Fruit fly (Drosophila melanogaster) whole organism, embryonic: ENCODE results near the gene PH4alphaEFB.

ENCODE experiments used
- CG10267 ChIP-seq: fragments of 200-800 bp; sonication (Bioruptor generic); optimal IDR thresholded peaks from 2 replicates; lab custom pipeline; 2018; ENCODE audit warnings: missing biosample characterization, mild to moderate bottlenecking, missing genetic modification characterization, moderate library complexity
- CG10654 ChIP-seq: fragments of 200-800 bp; sonication (Bioruptor generic); optimal IDR thresholded peaks from 2 replicates; lab custom pipeline; 2016; ENCODE audit warnings: missing biosample characterization, missing genetic modification characterization
- CG10959 ChIP-seq: fragments of 200-800 bp; sonication (Bioruptor generic); IDR thresholded peaks from 2 replicates; pipeline ENCODE4 v1.3.6; 2022; ENCODE audit warnings: missing biosample characterization, missing genetic modification characterization
- CG11560 ChIP-seq: fragments of 200-800 bp; sonication (Bioruptor generic); IDR thresholded peaks from 3 replicates; pipeline ENCODE4 v1.3.6; 2022; ENCODE audit warnings: missing biosample characterization, missing genetic modification characterization
- CG11696 ChIP-seq: fragments of 200-800 bp; sonication (Bioruptor generic); IDR thresholded peaks from 2 replicates; pipeline ENCODE4 v1.3.6; 2022; ENCODE audit warnings: missing biosample characterization, missing genetic modification characterization
- CG12071 ChIP-seq: fragments of 200-800 bp; sonication (Bioruptor generic); optimal IDR thresholded peaks from 3 replicates; lab custom pipeline; 2018; ENCODE audit warnings: missing biosample characterization, mild to moderate bottlenecking, missing genetic modification characterization
- CG17802 ChIP-seq: fragments of 200-800 bp; sonication (Bioruptor generic); optimal IDR thresholded peaks from 2 replicates; lab custom pipeline; 2018; ENCODE audit warnings: missing biosample characterization, mild to moderate bottlenecking, missing genetic modification characterization, moderate library complexity
- CG2120 ChIP-seq: fragments of 200-800 bp; sonication (Bioruptor generic); optimal IDR thresholded peaks from 3 replicates; lab custom pipeline; 2016; ENCODE audit warnings: missing biosample characterization, missing genetic modification characterization
- CG30020 ChIP-seq: fragments of 200-800 bp; optimal IDR thresholded peaks from 2 replicates; lab custom pipeline; 2019; ENCODE audit warnings: missing biosample characterization, mild to moderate bottlenecking, missing genetic modification characterization, moderate library complexity
- CG30431 ChIP-seq: fragments of 200-800 bp; sonication (Bioruptor generic); optimal IDR thresholded peaks from 2 replicates; lab custom pipeline; 2017; ENCODE audit warnings: missing biosample characterization, missing genetic modification characterization
- CG4360 ChIP-seq: fragments of 200-800 bp; sonication (Bioruptor generic); IDR thresholded peaks from 2 replicates; pipeline ENCODE4 v1.3.6; 2022; ENCODE audit warnings: missing biosample characterization, missing genetic modification characterization
- CG4854 ChIP-seq: fragments of 200-800 bp; sonication (Bioruptor generic); optimal IDR thresholded peaks from 2 replicates; lab custom pipeline; 2016; ENCODE audit warnings: missing biosample characterization, missing genetic modification characterization, inconsistent platforms
- CG7987 ChIP-seq: fragments of 200-800 bp; sonication (Bioruptor generic); optimal IDR thresholded peaks from 2 replicates; lab custom pipeline; 2018; ENCODE audit warnings: missing biosample characterization, mild to moderate bottlenecking, missing genetic modification characterization, moderate library complexity
- CG8478 ChIP-seq: fragments of >200 bp; optimal IDR thresholded peaks from 2 replicates; lab custom pipeline; 2018
- CG9797 ChIP-seq: fragments of 200-800 bp; sonication (Bioruptor generic); optimal IDR thresholded peaks from 3 replicates; lab custom pipeline; 2018; ENCODE audit warnings: missing biosample characterization, mild to moderate bottlenecking, missing genetic modification characterization
- CTCF ChIP-seq: fragments of 200-800 bp; sonication (Bioruptor generic); optimal IDR thresholded peaks from 2 replicates; lab custom pipeline; 2017; ENCODE audit warnings: missing biosample characterization, mild to moderate bottlenecking, missing genetic modification characterization, moderate library complexity
- CkIIα-i1 ChIP-seq: fragments of 200-800 bp; sonication (Bioruptor generic); IDR thresholded peaks from 2 replicates; pipeline ENCODE4 v1.3.6; 2022; ENCODE audit warnings: missing biosample characterization, missing genetic modification characterization
- Dfd ChIP-seq, 2 experiments: fragments of >200 bp; optimal IDR thresholded peaks; 2 replicates each; lab custom pipeline; 2017; ENCODE audit warnings: missing biosample characterization in 2 of 2, missing genetic modification characterization in 2 of 2
- Dp ChIP-seq: fragments of 200-800 bp; sonication (Bioruptor generic); optimal IDR thresholded peaks from 2 replicates; lab custom pipeline; 2018; ENCODE audit warnings: missing biosample characterization, mild to moderate bottlenecking, missing genetic modification characterization, moderate library complexity
- E2f2 ChIP-seq: fragments of 200-800 bp; sonication (Bioruptor generic); IDR thresholded peaks from 2 replicates; pipeline ENCODE4 v1.3.6; 2022; ENCODE audit warnings: missing biosample characterization, missing genetic modification characterization
- HHEX ChIP-seq: fragments of 200-800 bp; sonication (Bioruptor generic); optimal IDR thresholded peaks from 3 replicates; lab custom pipeline; 2017; ENCODE audit warnings: missing biosample characterization, mild to moderate bottlenecking, missing genetic modification characterization, missing genetic modification reagents
- HLH4C ChIP-seq: fragments of 200-800 bp; sonication (Bioruptor generic); IDR thresholded peaks from 3 replicates; pipeline ENCODE4 v1.3.6; 2022; ENCODE audit warnings: missing biosample characterization, missing genetic modification characterization; ENCODE audit not compliant: partially characterized antibody
- Hey ChIP-seq: fragments of 200-800 bp; sonication (Bioruptor generic); optimal IDR thresholded peaks from 3 replicates; lab custom pipeline; 2018; ENCODE audit warnings: missing biosample characterization, mild to moderate bottlenecking, missing genetic modification characterization
- MBD-R2 ChIP-seq: fragments of 200-800 bp; sonication (Bioruptor generic); IDR thresholded peaks from 2 replicates; pipeline ENCODE4 v1.3.6; 2022; ENCODE audit warnings: missing biosample characterization, missing genetic modification characterization
- Mad ChIP-seq: fragments of 200-800 bp; sonication (Bioruptor generic); optimal IDR thresholded peaks from 2 replicates; lab custom pipeline; 2016; ENCODE audit warnings: missing biosample characterization, missing genetic modification characterization
- Mrtf ChIP-seq: fragments of 200-800 bp; sonication (Bioruptor generic); IDR thresholded peaks from 3 replicates; pipeline ENCODE4 v1.3.6; 2022; ENCODE audit warnings: missing biosample characterization, missing genetic modification characterization
- Myb ChIP-seq: fragments of 200-800 bp; sonication (Bioruptor generic); optimal IDR thresholded peaks from 2 replicates; lab custom pipeline; 2016; ENCODE audit warnings: missing biosample characterization, missing genetic modification characterization
- Tbp ChIP-seq: fragments of >200 bp; optimal IDR thresholded peaks from 2 replicates; lab custom pipeline; 2018; ENCODE audit warnings: missing biosample characterization, missing genetic modification characterization
- danr ChIP-seq: fragments of 200-800 bp; sonication (Bioruptor generic); IDR thresholded peaks from 2 replicates; pipeline ENCODE4 v1.3.6; 2022; ENCODE audit warnings: missing biosample characterization, missing genetic modification characterization
- eve ChIP-seq, 2 experiments: fragments of >200 bp; optimal IDR thresholded peaks; 2 replicates each; lab custom pipeline; 2017; ENCODE audit warnings: missing biosample characterization in 2 of 2, missing genetic modification characterization in 2 of 2
- fd96Cb ChIP-seq: fragments of 200-800 bp; sonication (Bioruptor generic); optimal IDR thresholded peaks from 2 replicates; lab custom pipeline; 2018; ENCODE audit warnings: missing biosample characterization, mild to moderate bottlenecking, missing genetic modification characterization, moderate library complexity
- gem ChIP-seq: fragments of 200-800 bp; sonication (Bioruptor generic); optimal IDR thresholded peaks from 2 replicates; lab custom pipeline; 2019; ENCODE audit warnings: missing biosample characterization, mild to moderate bottlenecking, missing genetic modification characterization, moderate library complexity
- ham ChIP-seq: fragments of 200-800 bp; sonication (Bioruptor generic); IDR thresholded peaks from 2 replicates; pipeline ENCODE4 v1.3.6; 2022; ENCODE audit warnings: missing biosample characterization, missing genetic modification characterization
- lab ChIP-seq: fragments of 200-800 bp; sonication (Bioruptor generic); optimal IDR thresholded peaks from 3 replicates; lab custom pipeline; 2017; ENCODE audit warnings: missing biosample characterization, missing genetic modification characterization, mild to moderate bottlenecking, moderate library complexity, missing genetic modification reagents
- nau ChIP-seq: fragments of 200-800 bp; sonication (Bioruptor generic); optimal IDR thresholded peaks from 3 replicates; lab custom pipeline; 2017; ENCODE audit warnings: missing biosample characterization, mild to moderate bottlenecking, missing genetic modification characterization, missing genetic modification reagents
- oc ChIP-seq: fragments of 200-800 bp; sonication (Bioruptor generic); optimal IDR thresholded peaks from 2 replicates; lab custom pipeline; 2018; ENCODE audit warnings: missing biosample characterization, mild to moderate bottlenecking, missing genetic modification characterization, moderate library complexity
- onecut ChIP-seq: fragments of 200-800 bp; sonication (Bioruptor generic); IDR thresholded peaks from 2 replicates; pipeline ENCODE4 v1.3.6; 2022; ENCODE audit warnings: missing biosample characterization, missing genetic modification characterization
- pho ChIP-seq: fragments of 200-800 bp; sonication (Bioruptor generic); optimal IDR thresholded peaks from 2 replicates; lab custom pipeline; 2016; ENCODE audit warnings: missing biosample characterization, missing genetic modification characterization
- ro ChIP-seq: fragments of 200-800 bp; sonication (Bioruptor generic); IDR thresholded peaks from 2 replicates; pipeline ENCODE4 v1.3.6; 2022; ENCODE audit warnings: missing biosample characterization, missing genetic modification characterization
- salm ChIP-seq: fragments of 200-800 bp; sonication (Bioruptor generic); optimal IDR thresholded peaks from 2 replicates; lab custom pipeline; 2018; ENCODE audit warnings: missing biosample characterization, mild to moderate bottlenecking, missing genetic modification characterization
- sc ChIP-seq, 3 experiments: fragments of >200 bp in 2 of 3; fragments of 200-800 bp in 1 of 3; sonication (Bioruptor generic) in 1 of 3; optimal IDR thresholded peaks; 2 replicates in 2 of 3; 3 replicates in 1 of 3; lab custom pipeline; 2017; ENCODE audit warnings: mild to moderate bottlenecking in 1 of 3, missing biosample characterization in 1 of 3, missing genetic modification characterization in 1 of 3, missing genetic modification reagents in 1 of 3
- sd ChIP-seq: fragments of 200-800 bp; sonication (Bioruptor generic); optimal IDR thresholded peaks from 3 replicates; lab custom pipeline; 2018; ENCODE audit warnings: missing biosample characterization, mild to moderate bottlenecking, missing genetic modification characterization, moderate library complexity
- tna ChIP-seq: fragments of 200-800 bp; sonication (Bioruptor generic); IDR thresholded peaks from 2 replicates; pipeline ENCODE4 v1.3.6; 2022; ENCODE audit warnings: missing biosample characterization, missing genetic modification characterization; ENCODE audit not compliant: partially characterized antibody
- wek ChIP-seq: fragments of 200-800 bp; sonication (Bioruptor generic); optimal IDR thresholded peaks from 3 replicates; lab custom pipeline; 2018; ENCODE audit warnings: missing biosample characterization, mild to moderate bottlenecking, missing genetic modification characterization, moderate library complexity
- wor ChIP-seq: fragments of 200-800 bp; sonication (Bioruptor generic); IDR thresholded peaks from 2 replicates; pipeline ENCODE4 v1.3.6; 2022; ENCODE audit warnings: missing biosample characterization, missing genetic modification characterization
- zen2 ChIP-seq: fragments of 200-800 bp; sonication (Bioruptor generic); IDR thresholded peaks from 3 replicates; pipeline ENCODE4 v1.3.6; 2022; ENCODE audit warnings: missing biosample characterization, missing genetic modification characterization; ENCODE audit not compliant: partially characterized antibody

PH4alphaEFB gene

dm6 chr3R:30454442-30454841 lies 11.4 kb upstream of the PH4alphaEFB start (continued):
- TF ChIP-seq ro (GFP tag; lab: Robert Waterston, UW) (no peak), sc (optimal IDR thresholded peaks at IDR 0.05; lab: Kevin White, UChicago) (no peak), sc (GFP tag; optimal IDR thresholded peaks at IDR 0.05; lab: Kevin White, UChicago) (no peak), CG7987 (GFP tag; lab: Kevin White, UChicago) (peak; percentile 91), tna (GFP tag; lab: Robert Waterston, UW) (no peak), zen2 (GFP tag; lab: Robert Waterston, UW) (no peak), sd (tag; lab: Kevin White, UChicago) (peak; percentile 53), CG12071 (GFP tag; lab: Kevin White, UChicago) (no peak), oc (no peak), MBD-R2 (GFP tag; lab: Robert Waterston, UW) (no peak), pho (GFP tag; lab: Kevin White, UChicago) (no peak), CG10654 (GFP tag; lab: Kevin White, UChicago) (no peak), lab (GFP tag; lab: Kevin White, UChicago) (peak; percentile 20), CG11696 (GFP tag; lab: Robert Waterston, UW) (no peak), danr (GFP tag; lab: Robert Waterston, UW) (no peak), CG11560 (no peak), CG4360 (no peak), nau (GFP tag; lab: Kevin White, UChicago) (peak; percentile 3), CG2120 (GFP tag; lab: Kevin White, UChicago) (no peak)

dm6 chr3R:30455817-30456544 lies 9.9 kb upstream of the PH4alphaEFB start, which contains the start of gene aralar1:
Gene aralar1 (minus strand): TSS chr3R:30455867.
- peak in 1 of 2 experiments; percentile 26 for TF ChIP-seq Dfd (GFP tag; optimal IDR thresholded peaks at IDR 0.05; lab: Kevin White, UChicago)
- no peak for TF ChIP-seq ham (GFP tag; lab: Robert Waterston, UW)
- TF ChIP-seq CG9797 (GFP tag; lab: Kevin White, UChicago): no peak
- peak; percentile 24 for TF ChIP-seq CG8478 (lab: Kevin White, UChicago)
- TF ChIP-seq HLH4C (GFP tag; lab: Robert Waterston, UW): 0 out of 3 replicates have a peak, but pooled peaks have one; percentile 20
- peak; percentile 25 for TF ChIP-seq Dp
- peak; percentile 40; the same call in 1 of the 2 replicates for TF ChIP-seq E2f2 (GFP tag; lab: Robert Waterston, UW)
- TF ChIP-seq CG17802: peak; percentile 55
- peak; percentile 88 for TF ChIP-seq CTCF (GFP tag; lab: Kevin White, UChicago)
- TF ChIP-seq onecut: peak; percentile 41
- TF ChIP-seq CkIIα-i1 (GFP tag; lab: Robert Waterston, UW): no peak
- TF ChIP-seq, all 482 proteins: peak for 8

dm6 chr3R:30459066-30459935 lies 6.5 kb upstream of the PH4alphaEFB start, which contains the start of the genes CG2224 and CDase:
Gene CG2224 (minus strand): TSS chr3R:30459300.
Gene CDase (plus strand): TSS chr3R:30459521.
- TF ChIP-seq CG4854 (GFP tag; lab: Kevin White, UChicago) (no peak), nau (GFP tag; lab: Kevin White, UChicago) (no peak), salm (tag; lab: Kevin White, UChicago) (no peak), CG30020 (no peak), wek (no peak), Myb (GFP tag; lab: Kevin White, UChicago) (peak; percentile 96), Tbp (GFP tag; lab: Kevin White, UChicago) (no peak), gem (tag; lab: Kevin White, UChicago) (no peak), HHEX (GFP tag; lab: Kevin White, UChicago) (no peak), Mrtf (GFP tag; lab: Robert Waterston, UW) (no peak), eve (GFP tag; optimal IDR thresholded peaks at IDR 0.05; lab: Kevin White, UChicago) (no peak), Hey (no peak), CG10959 (GFP tag; lab: Robert Waterston, UW) (no peak), CG10267 (tag; lab: Kevin White, UChicago) (no peak), wor (GFP tag; lab: Robert Waterston, UW) (no peak), Mad (GFP tag; lab: Kevin White, UChicago) (no peak), CG30431 (no peak), fd96Cb (no peak)
